Worm (Caenorhabditis elegans) whole organism, L4 larva: ENCODE data around the gene nas-19.

Experiments used
- arid-1 ChIP-seq: fragments of 200-800 bp; sonication (Bioruptor generic); conservative IDR thresholded peaks from 2 replicates; pipeline ENCODE4 v1.3.6; 2022; ENCODE audit warnings: missing genetic modification reagents, missing genetic modification characterization, missing compliant biosample characterization
- jun-1 ChIP-seq: fragments of 150-350 bp; optimal IDR thresholded peaks from 2 replicates; lab custom pipeline; 2014; ENCODE audit warnings: missing biosample characterization, missing genetic modification reagents, missing genetic modification characterization
- lin-39 ChIP-seq: fragments of 150-350 bp; optimal IDR thresholded peaks from 2 replicates; lab custom pipeline; 2014; ENCODE audit warnings: missing biosample characterization, missing genetic modification reagents, missing genetic modification characterization
- madf-9 ChIP-seq: fragments of 200-800 bp; sonication (Bioruptor generic); conservative IDR thresholded peaks from 2 replicates; pipeline ENCODE4 v1.3.6; 2022; ENCODE audit warnings: missing genetic modification reagents, missing genetic modification characterization, missing compliant biosample characterization
- pha-4 ChIP-seq, 2 experiments: fragments of 150-350 bp in 1 of 2; fragments of 200-800 bp in 1 of 2; sonication (Bioruptor generic) in 1 of 2; IDR thresholded peaks in 1 of 2; optimal IDR thresholded peaks in 1 of 2; 2 replicates each; pipeline versions ENCODE4 v1.3.6 to Lab custom; 2014 to 2022; ENCODE audit warnings: missing genetic modification characterization in 2 of 2, missing genetic modification reagents in 2 of 2, missing biosample characterization in 1 of 2, missing compliant biosample characterization in 1 of 2

ce11 chrV:11445375-11445774 lies 42.9 kb upstream of the nas-19 start:
- TF ChIP-seq jun-1 (tag; lab: Kevin White, UChicago) (no peak), arid-1 (GFP tag; lab: Robert Waterston, UW) (no peak), pha-4 (GFP tag; IDR thresholded peaks at IDR 0.05; lab: Robert Waterston, UW) (no peak), pha-4 (tag; optimal IDR thresholded peaks at IDR 0.05; lab: Kevin White, UChicago) (no peak), lin-39 (no peak), madf-9 (GFP tag; lab: Robert Waterston, UW) (no peak)
